Worm (Caenorhabditis elegans): ENCODE data around the gene srh-283.

srh-283 gene

ce11 chrV:17765077-17765476 lies at the start of gene srh-283, which contains the start of gene C47A10.16:
Gene srh-283, plus strand, starts transcription at chrV:17765348.
Gene C47A10.16, minus strand, starts transcription at chrV:17765177.
- TF ChIP-seq dao-5 (tag; optimal IDR thresholded peaks at IDR 0.05) = no peak

- TF ChIP-seq dao-5 (tag; optimal IDR thresholded peaks at IDR 0.05) (no peak), W03F9.2 (tag; optimal IDR thresholded peaks at IDR 0.05) (no peak), him-1 (tag; optimal IDR thresholded peaks at IDR 0.05) (no peak)
These were observed 46.5 kb upstream of the srh-283 start, which contains the start of gene str-77 for ce11 chrV:17718647-17719046. Gene str-77, plus strand, starts transcription at chrV:17718947.

- no peak for TF ChIP-seq dao-5 (tag; optimal IDR thresholded peaks at IDR 0.05)
- no peak for TF ChIP-seq W03F9.2 (tag; optimal IDR thresholded peaks at IDR 0.05)
- no peak for TF ChIP-seq him-1 (tag; optimal IDR thresholded peaks at IDR 0.05)
These were observed 43.4 kb upstream of the srh-283 start for ce11 chrV:17721709-17722108.

- TF ChIP-seq him-1 (tag; optimal IDR thresholded peaks at IDR 0.05) (no peak), dao-5 (tag; optimal IDR thresholded peaks at IDR 0.05) (no peak), W03F9.2 (tag; optimal IDR thresholded peaks at IDR 0.05) (no peak)
These were observed 42.6 kb upstream of the srh-283 start for ce11 chrV:17722553-17722952.

ce11 chrV:17723142-17723781 lies 41.9 kb upstream of the srh-283 start:
- TF ChIP-seq dao-5 (tag; optimal IDR thresholded peaks at IDR 0.05) (no peak), W03F9.2 (tag; optimal IDR thresholded peaks at IDR 0.05) (no peak), him-1 (tag; optimal IDR thresholded peaks at IDR 0.05) (no peak)

- TF ChIP-seq W03F9.2 (tag; optimal IDR thresholded peaks at IDR 0.05) = no peak
- TF ChIP-seq him-1 (tag; optimal IDR thresholded peaks at IDR 0.05) = no peak
- TF ChIP-seq dao-5 (tag; optimal IDR thresholded peaks at IDR 0.05) = no peak
These were observed 40.4 kb upstream of the srh-283 start, which contains the start of gene fat-5 for ce11 chrV:17724704-17725103. Gene fat-5, plus strand, starts transcription at chrV:17725004.

- TF ChIP-seq W03F9.2 (tag; optimal IDR thresholded peaks at IDR 0.05) = no peak
These were observed 36.8 kb upstream of the srh-283 start for ce11 chrV:17728336-17728735.

ce11 chrV:17728757-17729156 lies 36.4 kb upstream of the srh-283 start:
- TF ChIP-seq W03F9.2 (tag; optimal IDR thresholded peaks at IDR 0.05) = no peak
- TF ChIP-seq dao-5 (tag; optimal IDR thresholded peaks at IDR 0.05) = no peak
- TF ChIP-seq him-1 (tag; optimal IDR thresholded peaks at IDR 0.05) = no peak

ce11 chrV:17732516-17732915 lies 32.6 kb upstream of the srh-283 start, which contains the start of gene twk-42:
Gene twk-42, minus strand, starts transcription at chrV:17732616.
- TF ChIP-seq W03F9.2 (tag; optimal IDR thresholded peaks at IDR 0.05) (no peak), him-1 (tag; optimal IDR thresholded peaks at IDR 0.05) (no peak), dao-5 (tag; optimal IDR thresholded peaks at IDR 0.05) (no peak)

ce11 chrV:17739801-17740200 lies 25.3 kb upstream of the srh-283 start, which contains the start of gene cutl-4:
Gene cutl-4, minus strand, starts transcription at chrV:17739901.
- TF ChIP-seq dao-5 (tag; optimal IDR thresholded peaks at IDR 0.05) (no peak), him-1 (tag; optimal IDR thresholded peaks at IDR 0.05) (no peak), W03F9.2 (tag; optimal IDR thresholded peaks at IDR 0.05) (no peak)

- no peak for TF ChIP-seq W03F9.2 (tag; optimal IDR thresholded peaks at IDR 0.05)
These were observed 21.3 kb upstream of the srh-283 start for ce11 chrV:17743802-17744201.

- no peak for TF ChIP-seq him-1 (tag; optimal IDR thresholded peaks at IDR 0.05)
- TF ChIP-seq W03F9.2 (tag; optimal IDR thresholded peaks at IDR 0.05) = no peak
These were observed 18.2 kb upstream of the srh-283 start, which contains the start of gene twk-36 for ce11 chrV:17746959-17747358. Gene twk-36, minus strand, starts transcription at chrV:17747059.

- TF ChIP-seq him-1 (tag; optimal IDR thresholded peaks at IDR 0.05) = peak; percentile 8
- no peak for TF ChIP-seq dao-5 (tag; optimal IDR thresholded peaks at IDR 0.05)
- no peak for TF ChIP-seq W03F9.2 (tag; optimal IDR thresholded peaks at IDR 0.05)
These were observed 16.0 kb upstream of the srh-283 start, which contains the start of gene R12G8.1 for ce11 chrV:17749181-17749580. Gene R12G8.1, minus strand, starts transcription at chrV:17749243.

- TF ChIP-seq him-1 (tag; optimal IDR thresholded peaks at IDR 0.05) = no peak
- no peak for TF ChIP-seq dao-5 (tag; optimal IDR thresholded peaks at IDR 0.05)
- no peak for TF ChIP-seq W03F9.2 (tag; optimal IDR thresholded peaks at IDR 0.05)
These were observed 12.8 kb upstream of the srh-283 start for ce11 chrV:17752340-17752739.

- no peak for TF ChIP-seq him-1 (tag; optimal IDR thresholded peaks at IDR 0.05)
- TF ChIP-seq W03F9.2 (tag; optimal IDR thresholded peaks at IDR 0.05) = no peak
- no peak for TF ChIP-seq dao-5 (tag; optimal IDR thresholded peaks at IDR 0.05)
These were observed 10.1 kb upstream of the srh-283 start for ce11 chrV:17754999-17755398.

Measured in whole organism, L4/young adult.